Worm (Caenorhabditis elegans): ENCODE data around the gene dyf-7.
A peak's percentile ranks its signal among the peaks of the same experiment; 100 is the strongest.

The dyf-7 gene

DNA sequence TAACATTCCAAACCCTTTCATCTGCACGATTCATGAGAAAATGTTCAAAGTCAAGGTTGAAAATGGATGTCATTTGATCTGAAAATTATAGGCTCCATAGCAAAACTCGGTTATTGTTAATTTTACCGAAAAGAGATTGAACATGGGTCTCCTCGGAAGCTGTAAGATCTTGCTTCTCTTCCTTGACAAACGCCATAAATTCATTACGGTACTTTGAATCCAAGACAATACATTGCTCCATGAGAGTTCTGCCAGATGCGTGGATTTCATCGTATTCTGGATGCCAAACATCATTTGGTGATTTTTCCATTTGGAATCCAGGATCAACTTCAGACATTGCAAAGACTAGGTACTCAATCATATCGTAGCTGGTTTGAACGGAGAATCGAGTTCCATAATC is 32.5 kb upstream of the dyf-7 start:
- no peak for TF ChIP-seq daf-12 (tag; optimal IDR thresholded peaks at IDR 0.05)
- TF ChIP-seq ceh-28 (tag; optimal IDR thresholded peaks at IDR 0.05): no peak
- TF ChIP-seq nfya-1 (tag; optimal IDR thresholded peaks at IDR 0.05; ENCODE audit: insufficient read depth): no peak
- TF ChIP-seq lin-39 (tag; optimal IDR thresholded peaks at IDR 0.05): no peak
- no peak for TF ChIP-seq nhr-28 (tag; optimal IDR thresholded peaks at IDR 0.05)
- TF ChIP-seq egl-5 (tag; optimal IDR thresholded peaks at IDR 0.05): no peak
- TF ChIP-seq nhr-77 (tag; optimal IDR thresholded peaks at IDR 0.05): no peak
- no peak for TF ChIP-seq aly-2 (tag; optimal IDR thresholded peaks at IDR 0.05)
- no peak for TF ChIP-seq ztf-11 (tag; optimal IDR thresholded peaks at IDR 0.05)
- no peak for TF ChIP-seq ceh-16 (tag; optimal IDR thresholded peaks at IDR 0.05)
- no peak for TF ChIP-seq R02D3.7 (tag; optimal IDR thresholded peaks at IDR 0.05)
- TF ChIP-seq nhr-12 (tag; optimal IDR thresholded peaks at IDR 0.05): no peak
- TF ChIP-seq skn-1 (tag; optimal IDR thresholded peaks at IDR 0.05): no peak
- TF ChIP-seq nhr-76 (tag; optimal IDR thresholded peaks at IDR 0.05): no peak
- no peak for TF ChIP-seq pha-4 (tag; optimal IDR thresholded peaks at IDR 0.05)

DNA sequence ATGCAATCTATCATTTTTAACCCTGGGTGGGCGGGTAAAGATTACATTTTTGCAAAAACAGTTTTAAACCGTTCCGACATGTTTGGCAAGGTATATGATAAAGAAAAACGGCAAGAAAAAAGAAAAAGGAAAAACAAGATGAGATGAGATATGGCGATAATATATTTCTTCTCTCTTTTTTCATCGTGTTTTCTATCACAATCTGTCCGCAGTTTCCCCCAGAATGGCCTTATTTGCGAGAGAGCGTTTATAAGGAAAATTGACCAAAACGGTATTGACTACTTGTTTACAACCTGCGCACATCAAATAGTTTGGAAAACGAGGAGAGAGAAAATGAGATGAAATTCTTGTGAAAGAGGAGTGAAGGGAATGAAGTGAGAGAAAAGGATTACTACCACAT is 31.1 kb upstream of the dyf-7 start:
- TF ChIP-seq nhr-28 (tag; optimal IDR thresholded peaks at IDR 0.05) (no peak), daf-12 (tag; optimal IDR thresholded peaks at IDR 0.05) (no peak), ZK546.5 (tag; optimal IDR thresholded peaks at IDR 0.05) (no peak), aly-2 (tag; optimal IDR thresholded peaks at IDR 0.05) (no peak), fkh-10 (GFP tag; optimal IDR thresholded peaks at IDR 0.05) (peak; percentile 20), ceh-82 (tag; optimal IDR thresholded peaks at IDR 0.05) (no peak), R02D3.7 (tag; optimal IDR thresholded peaks at IDR 0.05) (peak; percentile 11), mdl-1 (tag; optimal IDR thresholded peaks at IDR 0.05) (no peak), ceh-16 (tag; optimal IDR thresholded peaks at IDR 0.05) (no peak), lin-15B (tag; optimal IDR thresholded peaks at IDR 0.05) (no peak), nhr-77 (tag; optimal IDR thresholded peaks at IDR 0.05) (no peak), unc-39 (tag; optimal IDR thresholded peaks at IDR 0.05) (no peak), unc-62 (GFP tag; optimal IDR thresholded peaks at IDR 0.05) (peak; percentile 49), zag-1 (tag; optimal IDR thresholded peaks at IDR 0.05) (no peak), nhr-12 (tag; optimal IDR thresholded peaks at IDR 0.05) (no peak), hmg-11 (tag; optimal IDR thresholded peaks at IDR 0.05) (no peak), egl-27 (tag; optimal IDR thresholded peaks at IDR 0.05) (no peak), jun-1 (tag; optimal IDR thresholded peaks at IDR 0.05) (no peak), eor-1 (tag; optimal IDR thresholded peaks at IDR 0.05) (no peak), ceh-9 (tag; optimal IDR thresholded peaks at IDR 0.05) (no peak), nhr-25 (tag; optimal IDR thresholded peaks at IDR 0.05) (peak; percentile 15), skn-1 (tag; optimal IDR thresholded peaks at IDR 0.05) (no peak), elt-3 (tag; optimal IDR thresholded peaks at IDR 0.05) (no peak), nhr-76 (tag; optimal IDR thresholded peaks at IDR 0.05) (no peak), lin-39 (tag; optimal IDR thresholded peaks at IDR 0.05) (no peak), ztf-4 (tag; optimal IDR thresholded peaks at IDR 0.05) (no peak), ceh-28 (tag; optimal IDR thresholded peaks at IDR 0.05) (peak; percentile 30), mml-1 (tag; optimal IDR thresholded peaks at IDR 0.05) (no peak), nhr-237 (tag; optimal IDR thresholded peaks at IDR 0.05) (no peak), elt-2 (tag; optimal IDR thresholded peaks at IDR 0.05) (no peak), pha-4 (tag; optimal IDR thresholded peaks at IDR 0.05) (no peak), snpc-4 (tag; optimal IDR thresholded peaks at IDR 0.05) (no peak), pqm-1 (tag; optimal IDR thresholded peaks at IDR 0.05) (no peak), nhr-67 (tag; optimal IDR thresholded peaks at IDR 0.05) (no peak), fkh-2 (tag; optimal IDR thresholded peaks at IDR 0.05) (no peak), fos-1 (tag; optimal IDR thresholded peaks at IDR 0.05) (no peak), ama-1 (optimal IDR thresholded peaks at IDR 0.05) (no peak), nhr-43 (tag; optimal IDR thresholded peaks at IDR 0.05; ENCODE audit: poor library complexity, severe bottlenecking) (peak; percentile 17), tbx-2 (tag; optimal IDR thresholded peaks at IDR 0.05) (no peak), nhr-11 (tag; optimal IDR thresholded peaks at IDR 0.05) (no peak), nfya-1 (tag; optimal IDR thresholded peaks at IDR 0.05; ENCODE audit: insufficient read depth) (no peak), egl-5 (tag; optimal IDR thresholded peaks at IDR 0.05) (no peak), elt-1 (tag; optimal IDR thresholded peaks at IDR 0.05) (peak; percentile 68), lsy-12 (tag; optimal IDR thresholded peaks at IDR 0.05) (no peak), nhr-23 (tag; optimal IDR thresholded peaks at IDR 0.05) (peak; percentile 50), ztf-11 (tag; optimal IDR thresholded peaks at IDR 0.05) (no peak), sea-2 (GFP tag; optimal IDR thresholded peaks at IDR 0.05) (no peak)
